Worm (Caenorhabditis elegans) whole organism, L4/young adult: ENCODE measurements around the gene T06C12.14.

ENCODE experiments used
- W03F9.2 ChIP-seq: fragments of 150-350 bp; optimal IDR thresholded peaks from 2 replicates; lab custom pipeline; 2014; ENCODE audit warnings: missing biosample characterization, missing genetic modification characterization
- dao-5 ChIP-seq: sonication (generic microtip); optimal IDR thresholded peaks from 2 replicates; lab custom pipeline; 2016; ENCODE audit warnings: missing genotype, missing genetic modification characterization, moderate library complexity, missing compliant biosample characterization
- him-1 ChIP-seq: sonication (generic microtip); optimal IDR thresholded peaks from 2 replicates; lab custom pipeline; 2016; ENCODE audit warnings: missing genotype, missing genetic modification reagents, missing genetic modification characterization, missing compliant biosample characterization

DNA sequence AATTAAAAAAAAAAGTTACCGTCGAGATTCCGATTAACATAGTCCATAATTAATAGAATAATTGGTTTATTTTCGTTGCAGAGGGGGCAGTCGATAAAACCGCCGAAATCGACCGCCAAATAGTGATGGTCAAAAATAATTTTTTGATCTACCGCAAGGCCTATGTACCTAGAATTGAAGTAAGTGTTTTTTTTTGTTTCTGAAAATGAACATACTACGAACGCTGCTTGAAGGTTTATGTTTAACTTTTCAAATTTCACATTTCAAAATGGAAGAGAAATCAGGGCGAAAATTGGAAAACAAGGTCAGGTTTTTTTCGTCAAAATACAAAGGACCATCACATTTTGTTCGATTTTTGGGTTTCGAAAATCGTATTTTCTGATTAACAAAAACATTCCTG is 28.5 kb downstream of the T06C12.14 start, which contains the start of gene pzf-1:
- TF ChIP-seq him-1 (tag; lab: Kevin White, UChicago) (no peak), W03F9.2 (no peak), dao-5 (tag; lab: Kevin White, UChicago) (no peak)
